Worm (Caenorhabditis elegans) whole organism, L4 larva: Measurements from ENCODE around the gene C49F5.13.

ENCODE experiments used
- F10B5.3 ChIP-seq: sonication (generic microtip); optimal IDR thresholded peaks from 2 replicates; lab custom pipeline; 2016; ENCODE audit warnings: mild to moderate bottlenecking, missing genetic modification characterization, missing compliant biosample characterization
- ceh-28 ChIP-seq: fragments of 150-350 bp; optimal IDR thresholded peaks from 2 replicates; lab custom pipeline; 2014; ENCODE audit warnings: missing biosample characterization, missing genetic modification reagents, missing genetic modification characterization
- fos-1 ChIP-seq: fragments of 150-350 bp; optimal IDR thresholded peaks from 2 replicates; lab custom pipeline; 2014; ENCODE audit warnings: missing biosample characterization, missing genetic modification characterization
- lin-13 ChIP-seq: fragments of 150-350 bp; optimal IDR thresholded peaks from 2 replicates; lab custom pipeline; 2014; ENCODE audit warnings: missing biosample characterization, missing genetic modification reagents, missing genetic modification characterization
- lin-39 ChIP-seq: fragments of 150-350 bp; optimal IDR thresholded peaks from 2 replicates; lab custom pipeline; 2014; ENCODE audit warnings: missing biosample characterization, missing genetic modification reagents, missing genetic modification characterization
- mep-1 ChIP-seq: fragments of 150-350 bp; sonication (generic microtip); optimal IDR thresholded peaks from 3 replicates; lab custom pipeline; 2014; ENCODE audit warnings: missing biosample characterization, missing genetic modification characterization
- nhr-237 ChIP-seq: sonication (generic microtip); optimal IDR thresholded peaks from 2 replicates; lab custom pipeline; 2017; ENCODE audit warnings: missing biosample characterization, missing genetic modification characterization
- pha-4 ChIP-seq, 2 experiments: fragments of 150-350 bp in 1 of 2; fragments of 200-800 bp in 1 of 2; sonication (Bioruptor generic) in 1 of 2; IDR thresholded peaks in 1 of 2; optimal IDR thresholded peaks in 1 of 2; 2 replicates each; pipeline versions ENCODE4 v1.3.6 to Lab custom; 2014 to 2022; ENCODE audit warnings: missing genetic modification characterization in 2 of 2, missing genetic modification reagents in 2 of 2, missing biosample characterization in 1 of 2, missing compliant biosample characterization in 1 of 2
- unc-62 ChIP-seq, 3 experiments: fragments of 150-350 bp in 1 of 3; sonication (generic microtip); optimal IDR thresholded peaks in 2 of 3; peaks in 1 of 3; 1 replicate in 1 of 3; 2 replicates in 2 of 3; lab custom pipeline; 2014 to 2017; ENCODE audit warnings: missing biosample characterization in 3 of 3, missing genetic modification characterization in 3 of 3, missing genetic modification reagents in 3 of 3, missing genotype in 1 of 3
- zag-1 ChIP-seq: fragments of 150-350 bp; optimal IDR thresholded peaks from 2 replicates; lab custom pipeline; 2014; ENCODE audit warnings: missing biosample characterization, missing genetic modification characterization

ce11 chrX:11913824-11914223 is 47.4 kb upstream of the C49F5.13 start, which contains the start of gene Y62H9A.12:
- TF ChIP-seq nhr-237 (tag; lab: Kevin White, UChicago) (no peak), fos-1 (tag; lab: Kevin White, UChicago) (no peak), ceh-28 (tag; lab: Kevin White, UChicago) (no peak), mep-1 (no peak), F10B5.3 (tag; lab: Kevin White, UChicago) (no peak), unc-62 (GFP tag; optimal IDR thresholded peaks at IDR 0.05 in 1 of 2; lab: Kevin White, UChicago) (no peak), unc-62 (tag; optimal IDR thresholded peaks at IDR 0.05; lab: Kevin White, UChicago) (no peak), lin-13 (GFP tag; lab: Kevin White, UChicago) (no peak), zag-1 (tag; lab: Kevin White, UChicago) (no peak), pha-4 (GFP tag; IDR thresholded peaks at IDR 0.05; lab: Robert Waterston, UW) (no peak), pha-4 (tag; optimal IDR thresholded peaks at IDR 0.05; lab: Kevin White, UChicago) (no peak), lin-39 (tag; lab: Kevin White, UChicago) (no peak)
